Worm (Caenorhabditis elegans) whole organism, L2 larva: ENCODE results near the gene nac-2.
"Not testable (repeated sequence)": the region's sequence is repeated elsewhere in the genome, so short reads cannot be mapped to it uniquely, and the experiment has no call there.

Experiments used
- ZK546.5 ChIP-seq: sonication (generic microtip); optimal IDR thresholded peaks from 2 replicates; lab custom pipeline; 2017; ENCODE audit warnings: missing biosample characterization, missing genetic modification characterization
- lsy-2 ChIP-seq, 2 experiments: fragments of 150-350 bp in 1 of 2; sonication (generic microtip) in 1 of 2; optimal IDR thresholded peaks; 2 replicates each; lab custom pipeline; 2014 to 2017; ENCODE audit warnings: missing biosample characterization in 2 of 2, missing genetic modification characterization in 2 of 2
- nhr-11 ChIP-seq: fragments of 150-350 bp; optimal IDR thresholded peaks from 2 replicates; lab custom pipeline; 2014; ENCODE audit warnings: missing biosample characterization, missing genetic modification characterization
- nhr-237 ChIP-seq: fragments of 150-350 bp; optimal IDR thresholded peaks from 2 replicates; lab custom pipeline; 2014; ENCODE audit warnings: missing biosample characterization, missing genetic modification characterization
- unc-39 ChIP-seq: fragments of 150-350 bp; optimal IDR thresholded peaks from 2 replicates; lab custom pipeline; 2014; ENCODE audit warnings: missing biosample characterization, missing genetic modification characterization
- unc-62 ChIP-seq: fragments of 150-350 bp; optimal IDR thresholded peaks from 2 replicates; lab custom pipeline; 2014; ENCODE audit warnings: missing biosample characterization, missing genetic modification reagents, missing genetic modification characterization

- not testable (repeated sequence) for TF ChIP-seq nhr-11 (tag; lab: Kevin White, UChicago); nhr-237 (tag; lab: Kevin White, UChicago); lsy-2 (tag; optimal IDR thresholded peaks at IDR 0.05; lab: Kevin White, UChicago); unc-62 (GFP tag; lab: Kevin White, UChicago); ZK546.5 (tag; lab: Kevin White, UChicago); unc-39 (tag; lab: Kevin White, UChicago)
Observed at ce11 chrIII:8989752-8990151, 53.3 kb downstream of the nac-2 start, which contains the start of gene R08D7.7.
